Worm (Caenorhabditis elegans) whole organism, young adult: ENCODE results near the gene R03D7.2.
A peak's percentile ranks its signal among the peaks of the same experiment; 100 is the strongest.

Source experiments
- B0336.3 ChIP-seq: fragments of 200-800 bp; sonication (Bioruptor generic); IDR thresholded peaks from 2 replicates; pipeline ENCODE4 v1.3.6; 2022; ENCODE audit warnings: missing genetic modification characterization, missing compliant biosample characterization
- F10E7.11 ChIP-seq: sonication (generic microtip); optimal IDR thresholded peaks from 2 replicates; lab custom pipeline; 2017; ENCODE audit warnings: mild to moderate bottlenecking, missing genetic modification characterization, moderate library complexity, missing compliant biosample characterization
- F49E8.2 ChIP-seq: sonication (generic microtip); optimal IDR thresholded peaks from 3 replicates; lab custom pipeline; 2017; ENCODE audit warnings: missing genetic modification characterization, mild to moderate bottlenecking, missing compliant biosample characterization, antibody characterized with exemption, moderate library complexity; ENCODE audit not compliant: insufficient read depth
- F57A8.1 ChIP-seq: fragments of 200-800 bp; sonication (Bioruptor generic); optimal IDR thresholded peaks from 2 replicates; lab custom pipeline; 2018; ENCODE audit warnings: mild to moderate bottlenecking, missing genetic modification characterization, moderate library complexity, missing compliant biosample characterization
- F57C9.4 ChIP-seq: sonication (generic microtip); optimal IDR thresholded peaks from 2 replicates; lab custom pipeline; 2017; ENCODE audit warnings: mild to moderate bottlenecking, missing genetic modification characterization, missing compliant biosample characterization
- K11D2.4 ChIP-seq: fragments of 200-800 bp; sonication (Bioruptor generic); IDR thresholded peaks from 2 replicates; pipeline ENCODE4 v1.3.6; 2022; ENCODE audit warnings: missing genetic modification reagents, missing genetic modification characterization, missing compliant biosample characterization
- ZK185.1 ChIP-seq: sonication (generic microtip); optimal IDR thresholded peaks from 2 replicates; lab custom pipeline; 2016; ENCODE audit warnings: mild to moderate bottlenecking, missing genetic modification characterization, missing compliant biosample characterization; ENCODE audit not compliant: poor library complexity, severe bottlenecking
- akir-1 ChIP-seq: fragments of 200-800 bp; sonication (Bioruptor generic); optimal IDR thresholded peaks from 2 replicates; lab custom pipeline; 2018; ENCODE audit warnings: mild to moderate bottlenecking, missing genetic modification characterization, moderate library complexity, missing compliant biosample characterization
- ama-1 ChIP-seq, 3 experiments: fragments of 150-350 bp in 1 of 3; sonication (generic microtip) in 2 of 3; optimal IDR thresholded peaks; 2 replicates each; lab custom pipeline; 2014 to 2018; ENCODE audit warnings: missing biosample characterization in 2 of 3, missing genetic modification characterization in 2 of 3, missing genetic modification reagents in 2 of 3
- ccch-3 ChIP-seq: fragments of 200-800 bp; sonication (Bioruptor generic); optimal IDR thresholded peaks from 2 replicates; lab custom pipeline; 2018; ENCODE audit warnings: mild to moderate bottlenecking, missing genetic modification characterization, missing compliant biosample characterization
- cebp-1 ChIP-seq, 2 experiments: fragments of 200-800 bp in 1 of 2; sonication (Bioruptor generic) in 1 of 2; sonication (generic microtip) in 1 of 2; IDR thresholded peaks in 1 of 2; optimal IDR thresholded peaks in 1 of 2; 2 replicates each; pipeline versions ENCODE4 v1.3.6 to Lab custom; 2017 to 2022; ENCODE audit warnings: missing compliant biosample characterization in 2 of 2, missing genetic modification characterization in 2 of 2, mild to moderate bottlenecking in 1 of 2, missing genetic modification reagents in 1 of 2, moderate library complexity in 1 of 2
- cebp-2 ChIP-seq: fragments of 200-800 bp; sonication (Bioruptor generic); IDR thresholded peaks from 2 replicates; pipeline ENCODE4 v1.3.6; 2022; ENCODE audit warnings: missing genetic modification characterization, missing compliant biosample characterization
- ceh-40 ChIP-seq: fragments of 200-800 bp; sonication (Bioruptor generic); IDR thresholded peaks from 2 replicates; pipeline ENCODE4 v1.3.6; 2022; ENCODE audit warnings: missing genetic modification characterization, missing compliant biosample characterization
- ceh-79 ChIP-seq: sonication (generic microtip); optimal IDR thresholded peaks from 2 replicates; lab custom pipeline; 2017; ENCODE audit warnings: mild to moderate bottlenecking, missing genetic modification characterization, missing compliant biosample characterization
- chd-7 ChIP-seq: sonication (generic microtip); optimal IDR thresholded peaks from 2 replicates; lab custom pipeline; 2016; ENCODE audit warnings: mild to moderate bottlenecking, missing genetic modification characterization, moderate library complexity, missing compliant biosample characterization
- dox-1 ChIP-seq: fragments of 200-800 bp; sonication (Bioruptor generic); IDR thresholded peaks from 2 replicates; pipeline ENCODE4 v1.3.6; 2022; ENCODE audit warnings: missing genetic modification reagents, missing genetic modification characterization, missing compliant biosample characterization
- dpl-1 ChIP-seq: fragments of 150-350 bp; optimal IDR thresholded peaks from 2 replicates; lab custom pipeline; 2014; ENCODE audit warnings: missing biosample characterization, missing genetic modification reagents, missing genetic modification characterization
- efl-1 ChIP-seq: fragments of 150-350 bp; optimal IDR thresholded peaks from 2 replicates; lab custom pipeline; 2014; ENCODE audit warnings: missing biosample characterization, missing genetic modification reagents, missing genetic modification characterization
- egl-18 ChIP-seq: fragments of 200-800 bp; sonication (Bioruptor generic); IDR thresholded peaks from 2 replicates; pipeline ENCODE4 v1.3.6; 2022; ENCODE audit warnings: missing genetic modification reagents, missing genetic modification characterization, missing compliant biosample characterization
- ekl-4 ChIP-seq: fragments of 200-800 bp; sonication (Bioruptor generic); IDR thresholded peaks from 2 replicates; pipeline ENCODE4 v1.3.6; 2022; ENCODE audit warnings: missing genetic modification reagents, missing genetic modification characterization, missing compliant biosample characterization
- fkh-3 ChIP-seq: sonication (generic microtip); optimal IDR thresholded peaks from 2 replicates; lab custom pipeline; 2016; ENCODE audit warnings: mild to moderate bottlenecking, missing genetic modification characterization, missing compliant biosample characterization
- him-1 ChIP-seq: sonication (generic microtip); optimal IDR thresholded peaks from 2 replicates; lab custom pipeline; 2016; ENCODE audit warnings: missing genotype, missing genetic modification reagents, missing genetic modification characterization, missing compliant biosample characterization
- lin-35 ChIP-seq, 3 experiments: fragments of 150-350 bp in 2 of 3; sonication (generic microtip) in 1 of 3; optimal IDR thresholded peaks; 2 replicates each; lab custom pipeline; 2014 to 2018; ENCODE audit warnings: missing biosample characterization in 3 of 3, missing genetic modification characterization in 3 of 3, missing genetic modification reagents in 3 of 3
- lir-1 ChIP-seq: fragments of 200-800 bp; sonication (Bioruptor generic); conservative IDR thresholded peaks from 2 replicates; pipeline ENCODE4 v1.3.6; 2022; ENCODE audit warnings: missing genetic modification reagents, missing genetic modification characterization, missing compliant biosample characterization
- madf-3 ChIP-seq: fragments of 200-800 bp; sonication (Bioruptor generic); IDR thresholded peaks from 2 replicates; pipeline ENCODE4 v1.3.6; 2022; ENCODE audit warnings: missing genetic modification reagents, missing genetic modification characterization, missing compliant biosample characterization
- madf-6 ChIP-seq: fragments of 200-800 bp; sonication (Bioruptor generic); IDR thresholded peaks from 2 replicates; pipeline ENCODE4 v1.3.6; 2022; ENCODE audit warnings: missing genetic modification reagents, missing genetic modification characterization, missing compliant biosample characterization
- mcd-1 ChIP-seq: fragments of 200-800 bp; sonication (Bioruptor generic); IDR thresholded peaks from 2 replicates; pipeline ENCODE4 v1.3.6; 2022; ENCODE audit warnings: missing genetic modification reagents, missing genetic modification characterization, missing compliant biosample characterization
- mxl-1 ChIP-seq: sonication (generic microtip); optimal IDR thresholded peaks from 2 replicates; lab custom pipeline; 2016; ENCODE audit warnings: missing genetic modification characterization, missing compliant biosample characterization
- nhr-27 ChIP-seq: fragments of 200-800 bp; sonication (Bioruptor generic); optimal IDR thresholded peaks from 2 replicates; lab custom pipeline; 2018; ENCODE audit warnings: mild to moderate bottlenecking, missing genetic modification characterization, moderate library complexity, missing compliant biosample characterization
- nhr-80 ChIP-seq: sonication (generic microtip); optimal IDR thresholded peaks from 2 replicates; lab custom pipeline; 2016; ENCODE audit warnings: missing genetic modification characterization, missing compliant biosample characterization
- rec-8 ChIP-seq, 2 experiments: sonication (generic microtip); optimal IDR thresholded peaks; 2 replicates each; lab custom pipeline; 2016; ENCODE audit warnings: mild to moderate bottlenecking in 2 of 2, missing genetic modification characterization in 2 of 2, missing genetic modification reagents in 2 of 2, missing genotype in 2 of 2, missing biosample characterization in 1 of 2, missing compliant biosample characterization in 1 of 2, moderate library complexity in 1 of 2
- repo-1 ChIP-seq: sonication (generic microtip); optimal IDR thresholded peaks from 2 replicates; lab custom pipeline; 2017; ENCODE audit warnings: mild to moderate bottlenecking, missing genetic modification characterization, missing compliant biosample characterization
- rpc-1 ChIP-seq, 2 experiments: fragments of 150-350 bp in 1 of 2; sonication (generic microtip) in 1 of 2; optimal IDR thresholded peaks; 2 replicates each; lab custom pipeline; 2014 to 2018; ENCODE audit warnings: missing biosample characterization in 1 of 2, missing genetic modification characterization in 1 of 2, missing genetic modification reagents in 1 of 2, missing genotype in 1 of 2
- snpc-1.1 ChIP-seq: sonication (generic microtip); optimal IDR thresholded peaks from 2 replicates; lab custom pipeline; 2017; ENCODE audit warnings: missing genetic modification characterization, mild to moderate bottlenecking, missing compliant biosample characterization, antibody characterized with exemption, moderate library complexity, missing genotype, missing genetic modification reagents; ENCODE audit not compliant: insufficient read depth
- snpc-1.3 ChIP-seq: sonication (generic microtip); optimal IDR thresholded peaks from 2 replicates; lab custom pipeline; 2017; ENCODE audit warnings: missing genetic modification characterization, mild to moderate bottlenecking, missing compliant biosample characterization, antibody characterized with exemption, moderate library complexity, missing genotype, missing genetic modification reagents; ENCODE audit not compliant: insufficient read depth
- snpc-3.4 ChIP-seq: sonication (generic microtip); optimal IDR thresholded peaks from 2 replicates; lab custom pipeline; 2017; ENCODE audit warnings: missing genetic modification characterization, mild to moderate bottlenecking, missing compliant biosample characterization, antibody characterized with exemption, moderate library complexity, missing genotype, missing genetic modification reagents
- unc-130 ChIP-seq: sonication (generic microtip); optimal IDR thresholded peaks from 2 replicates; lab custom pipeline; 2016; ENCODE audit warnings: missing genetic modification reagents, missing genetic modification characterization, missing compliant biosample characterization
- xnd-1 ChIP-seq: sonication (generic microtip); optimal IDR thresholded peaks from 2 replicates; lab custom pipeline; 2016; ENCODE audit warnings: missing genotype, missing genetic modification reagents, missing genetic modification characterization, missing compliant biosample characterization
- ztf-22 ChIP-seq: fragments of 200-800 bp; sonication (Bioruptor generic); optimal IDR thresholded peaks from 2 replicates; lab custom pipeline; 2018; ENCODE audit warnings: mild to moderate bottlenecking, missing genetic modification characterization, moderate library complexity, missing compliant biosample characterization
- ztf-25 ChIP-seq: fragments of 200-800 bp; sonication (Bioruptor generic); IDR thresholded peaks from 2 replicates; pipeline ENCODE4 v1.3.6; 2022; ENCODE audit warnings: missing genetic modification reagents, missing genetic modification characterization, missing compliant biosample characterization
- ztf-26 ChIP-seq: sonication (generic microtip); optimal IDR thresholded peaks from 2 replicates; lab custom pipeline; 2017; ENCODE audit warnings: missing genetic modification characterization, missing compliant biosample characterization

Gene R03D7.2

DNA sequence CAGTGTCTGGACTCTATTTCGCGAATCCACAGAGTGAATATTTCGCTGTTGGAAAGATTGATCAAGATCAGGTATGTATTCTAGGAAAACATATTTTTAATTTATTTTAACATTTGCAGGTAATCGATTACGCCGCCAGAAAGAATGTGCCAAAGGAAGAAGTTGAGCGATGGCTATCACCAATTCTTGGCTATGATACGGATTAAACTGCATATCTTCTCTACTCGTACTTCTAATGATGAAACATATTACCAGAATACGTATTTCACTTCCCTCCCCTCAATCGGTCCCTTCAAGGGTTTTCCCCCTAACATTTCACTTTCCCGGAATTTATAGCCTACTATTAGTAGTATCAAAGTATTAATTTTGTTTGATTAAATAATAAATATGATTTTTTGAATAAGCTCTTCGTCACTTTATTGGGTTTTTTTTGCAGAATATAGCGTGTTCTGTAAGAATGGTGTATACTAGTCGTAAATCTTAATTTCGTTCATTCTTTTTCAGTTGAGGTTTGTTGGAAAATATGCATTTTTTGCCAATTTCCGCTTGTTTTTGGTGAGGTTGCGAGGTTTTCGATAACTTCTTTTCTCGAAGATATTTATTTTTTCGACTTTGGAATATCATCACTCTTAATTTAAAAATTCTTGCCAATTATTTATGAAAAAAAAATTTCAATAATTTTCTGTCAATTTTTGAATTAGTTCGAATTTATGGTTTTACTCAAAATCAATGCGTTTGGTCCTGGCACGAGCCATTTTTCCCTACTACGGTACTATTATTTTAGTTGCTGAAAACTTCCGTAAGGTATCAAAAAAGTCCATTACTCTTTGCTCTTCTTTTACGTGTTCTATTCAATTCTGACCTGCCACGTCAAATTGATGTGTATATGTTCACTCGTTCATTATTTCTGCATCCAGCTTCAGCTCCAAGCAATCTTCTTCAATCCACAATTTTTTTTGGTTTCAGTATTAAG, 4.0 kb downstream of the R03D7.2 start:
- TF ChIP-seq snpc-1.1 (tag; lab: Kevin White, UChicago) (no peak), ceh-79 (tag; lab: Kevin White, UChicago) (no peak), F10E7.11 (tag; lab: Kevin White, UChicago) (no peak), ccch-3 (GFP tag; lab: Kevin White, UChicago) (no peak), cebp-1 (GFP tag; IDR thresholded peaks at IDR 0.05; lab: Robert Waterston, UW) (no peak), cebp-1 (tag; optimal IDR thresholded peaks at IDR 0.05; lab: Kevin White, UChicago) (no peak), madf-3 (GFP tag; lab: Robert Waterston, UW) (0 out of 2 replicates have a peak, but pooled peaks have one; percentile 57), repo-1 (tag; lab: Kevin White, UChicago) (peak; percentile 6), ztf-26 (tag; lab: Kevin White, UChicago) (peak; percentile 11), mcd-1 (GFP tag; lab: Robert Waterston, UW) (no peak), him-1 (tag; lab: Kevin White, UChicago) (peak; percentile 22), ztf-22 (GFP tag; lab: Kevin White, UChicago) (no peak), dpl-1 (GFP tag; lab: Kevin White, UChicago) (no peak), rpc-1 (optimal IDR thresholded peaks at IDR 0.05; lab: Kevin White, UChicago) (no peak), rpc-1 (tag; optimal IDR thresholded peaks at IDR 0.05; lab: Kevin White, UChicago) (no peak), B0336.3 (GFP tag; lab: Robert Waterston, UW) (no peak), efl-1 (GFP tag; lab: Kevin White, UChicago) (no peak), snpc-1.3 (tag; lab: Kevin White, UChicago) (no peak), K11D2.4 (GFP tag; lab: Robert Waterston, UW) (peak; percentile 27; the same call in 1 of the 2 replicates), chd-7 (tag; lab: Kevin White, UChicago) (no peak), madf-6 (no peak), rec-8 (tag; optimal IDR thresholded peaks at IDR 0.05; lab: Kevin White, UChicago) (no peak), akir-1 (GFP tag; lab: Kevin White, UChicago) (no peak), nhr-80 (tag; lab: Kevin White, UChicago) (no peak), ceh-40 (GFP tag; lab: Robert Waterston, UW) (0 out of 2 replicates have a peak, but pooled peaks have one; percentile 15), F57A8.1 (GFP tag; lab: Kevin White, UChicago) (no peak), fkh-3 (no peak), ama-1 (optimal IDR thresholded peaks at IDR 0.05; lab: Kevin White, UChicago) (peak; percentile 28), ama-1 (GFP tag; optimal IDR thresholded peaks at IDR 0.05; lab: Kevin White, UChicago) (no peak), snpc-3.4 (tag; lab: Kevin White, UChicago) (no peak), egl-18 (GFP tag; lab: Robert Waterston, UW) (0 out of 2 replicates have a peak, but pooled peaks have one; percentile 64), nhr-27 (tag; lab: Kevin White, UChicago) (no peak)

DNA sequence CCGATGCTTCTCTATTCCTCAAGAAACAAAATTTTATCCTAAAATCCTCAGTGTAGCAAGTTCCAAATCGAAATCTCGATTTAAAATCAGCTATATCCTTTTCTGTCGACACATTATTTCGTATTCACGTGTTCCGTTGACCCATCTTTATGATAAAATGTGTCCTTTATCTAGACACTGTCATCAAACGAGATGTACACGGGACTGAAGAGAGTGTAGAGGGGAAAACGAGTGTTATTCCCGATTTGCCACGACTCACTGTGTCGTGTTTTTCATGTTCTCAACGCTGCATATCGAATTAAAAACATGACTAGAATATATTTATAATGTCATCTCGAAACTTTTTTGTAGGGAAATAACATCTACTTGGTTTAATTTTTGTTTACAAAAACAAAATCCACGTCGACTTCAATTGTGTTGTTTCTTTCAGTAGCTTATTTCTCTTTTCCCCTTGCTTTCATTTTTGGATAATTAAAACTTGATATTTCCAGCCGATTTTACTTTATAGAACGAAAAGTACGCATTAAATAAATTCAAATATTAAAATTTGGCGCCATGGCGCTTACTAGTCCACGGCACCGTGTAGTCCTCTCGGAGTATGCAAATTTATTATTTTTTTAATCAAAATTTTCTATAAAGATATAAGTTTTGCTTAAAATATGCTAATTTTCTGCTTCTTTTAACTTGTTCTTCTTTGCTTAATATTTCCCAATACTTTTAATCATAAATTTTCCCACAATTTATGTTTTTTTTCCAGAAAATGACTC, 9.0 kb downstream of the R03D7.2 start, which contains the start of gene metr-1:
TSS of gene metr-1 (plus strand) at position 758 of the 767 bp plus-strand sequence.
- TF ChIP-seq unc-130 = no peak
- TF ChIP-seq F57C9.4 (tag; lab: Kevin White, UChicago) = no peak
- peak; percentile 5 for TF ChIP-seq ZK185.1 (tag; lab: Kevin White, UChicago)
- TF ChIP-seq lir-1 (GFP tag; lab: Robert Waterston, UW) = no peak
- no peak for TF ChIP-seq mxl-1
- TF ChIP-seq F49E8.2 = no peak
- no peak for TF ChIP-seq dox-1 (GFP tag; lab: Robert Waterston, UW)
- peak in 2 of 3 experiments; percentile 9 to 79 for TF ChIP-seq lin-35 (GFP tag; optimal IDR thresholded peaks at IDR 0.05; lab: Kevin White, UChicago)
- TF ChIP-seq ztf-25 (GFP tag; lab: Robert Waterston, UW) = no peak
- no peak for TF ChIP-seq cebp-2 (GFP tag; lab: Robert Waterston, UW)
- no peak for TF ChIP-seq ceh-40 (GFP tag; lab: Robert Waterston, UW)
- TF ChIP-seq ekl-4 (GFP tag; lab: Robert Waterston, UW) = peak; percentile 22; the same call in 1 of the 2 replicates
- no peak for TF ChIP-seq egl-18 (GFP tag; lab: Robert Waterston, UW)
- TF ChIP-seq xnd-1 (tag; lab: Kevin White, UChicago) = peak; percentile 27
- no peak for TF ChIP-seq K11D2.4 (GFP tag; lab: Robert Waterston, UW)
